Fruit fly (Drosophila melanogaster) whole organism, embryonic: ENCODE measurements around the gene CG44040.

Source experiments
- Atf3 ChIP-seq: fragments of 200-800 bp; sonication (Bioruptor generic); optimal IDR thresholded peaks from 3 replicates; lab custom pipeline; 2016; ENCODE audit warnings: missing biosample characterization, missing genetic modification characterization
- Awh ChIP-seq: fragments of 200-800 bp; sonication (Bioruptor generic); IDR thresholded peaks from 2 replicates; pipeline ENCODE4, ENCODE4 v1.3.6; 2022; ENCODE audit warnings: missing biosample characterization, missing genetic modification characterization
- B-H2 ChIP-seq: fragments of 200-800 bp; sonication (Bioruptor generic); optimal IDR thresholded peaks from 2 replicates; lab custom pipeline; 2018; ENCODE audit warnings: missing biosample characterization, mild to moderate bottlenecking, missing genetic modification characterization
- Bdp1 ChIP-seq: fragments of 200-800 bp; sonication (Bioruptor generic); optimal IDR thresholded peaks from 3 replicates; lab custom pipeline; 2016; ENCODE audit warnings: missing biosample characterization, missing genetic modification characterization
- BtbVII ChIP-seq: fragments of 200-800 bp; sonication (Bioruptor generic); optimal IDR thresholded peaks from 3 replicates; lab custom pipeline; 2017; ENCODE audit warnings: missing biosample characterization, mild to moderate bottlenecking, missing genetic modification characterization
- CG10543 ChIP-seq: fragments of 200-800 bp; sonication (Bioruptor generic); optimal IDR thresholded peaks from 3 replicates; lab custom pipeline; 2017; ENCODE audit warnings: missing biosample characterization, mild to moderate bottlenecking, missing genetic modification characterization, moderate library complexity
- CG10654 ChIP-seq: fragments of 200-800 bp; sonication (Bioruptor generic); optimal IDR thresholded peaks from 2 replicates; lab custom pipeline; 2016; ENCODE audit warnings: missing biosample characterization, missing genetic modification characterization
- CG11085 ChIP-seq: fragments of 200-800 bp; sonication (Bioruptor generic); IDR thresholded peaks from 2 replicates; pipeline ENCODE4 v1.3.6; 2022; ENCODE audit warnings: missing biosample characterization, missing genetic modification characterization
- CG12299 ChIP-seq: fragments of 200-800 bp; sonication (Bioruptor generic); optimal IDR thresholded peaks from 2 replicates; lab custom pipeline; 2018; ENCODE audit warnings: missing biosample characterization, mild to moderate bottlenecking, missing genetic modification characterization
- CG13296 ChIP-seq: fragments of 200-800 bp; sonication (Bioruptor generic); optimal IDR thresholded peaks from 3 replicates; lab custom pipeline; 2018; ENCODE audit warnings: missing biosample characterization, mild to moderate bottlenecking, missing genetic modification characterization
- CG14441 ChIP-seq: fragments of 200-800 bp; sonication (Bioruptor generic); IDR thresholded peaks from 2 replicates; pipeline ENCODE4 v1.3.6; 2022; ENCODE audit warnings: missing biosample characterization, missing genetic modification characterization
- CG15514 ChIP-seq: fragments of 200-800 bp; sonication (Bioruptor generic); optimal IDR thresholded peaks from 3 replicates; lab custom pipeline; 2017; ENCODE audit warnings: missing biosample characterization, missing genetic modification characterization, mild to moderate bottlenecking, moderate library complexity, missing genetic modification reagents
- CG1602 ChIP-seq: fragments of 200-800 bp; sonication (Bioruptor generic); optimal IDR thresholded peaks from 3 replicates; lab custom pipeline; 2016; ENCODE audit warnings: missing biosample characterization, missing genetic modification characterization
- CG16815 ChIP-seq: fragments of 200-800 bp; sonication (Bioruptor generic); optimal IDR thresholded peaks from 3 replicates; lab custom pipeline; 2017; ENCODE audit warnings: missing biosample characterization, mild to moderate bottlenecking, missing genetic modification characterization
- CG17359 ChIP-seq: fragments of 200-800 bp; sonication (Bioruptor generic); optimal IDR thresholded peaks from 3 replicates; lab custom pipeline; 2018; ENCODE audit warnings: missing biosample characterization, mild to moderate bottlenecking, missing genetic modification characterization, moderate library complexity
- CG17385 ChIP-seq: fragments of 200-800 bp; sonication (Bioruptor generic); optimal IDR thresholded peaks from 3 replicates; lab custom pipeline; 2018; ENCODE audit warnings: missing biosample characterization, mild to moderate bottlenecking, missing genetic modification characterization
- CG17612 ChIP-seq: fragments of 200-800 bp; sonication (Bioruptor generic); IDR thresholded peaks from 2 replicates; pipeline ENCODE4 v1.3.6; 2022; ENCODE audit warnings: missing biosample characterization, missing genetic modification characterization
- CG18619 ChIP-seq: fragments of 200-800 bp; sonication (Bioruptor generic); optimal IDR thresholded peaks from 3 replicates; lab custom pipeline; 2017; ENCODE audit warnings: missing biosample characterization, mild to moderate bottlenecking, missing genetic modification characterization
- CG2199 ChIP-seq: fragments of 200-800 bp; sonication (Bioruptor generic); IDR thresholded peaks from 3 replicates; pipeline ENCODE4 v1.3.6; 2022; ENCODE audit warnings: missing biosample characterization, missing genetic modification characterization
- CG2712 ChIP-seq: fragments of 200-800 bp; optimal IDR thresholded peaks from 3 replicates; lab custom pipeline; 2019; ENCODE audit warnings: missing biosample characterization, mild to moderate bottlenecking, missing genetic modification characterization, moderate library complexity
- CG30431 ChIP-seq: fragments of 200-800 bp; sonication (Bioruptor generic); optimal IDR thresholded peaks from 2 replicates; lab custom pipeline; 2017; ENCODE audit warnings: missing biosample characterization, missing genetic modification characterization
- CG34224 ChIP-seq: fragments of 200-800 bp; sonication (Bioruptor generic); IDR thresholded peaks from 3 replicates; pipeline ENCODE4 v1.3.6; 2022; ENCODE audit warnings: missing biosample characterization, missing genetic modification characterization; ENCODE audit not compliant: partially characterized antibody
- CG3995 ChIP-seq: fragments of 200-800 bp; sonication (Bioruptor generic); optimal IDR thresholded peaks from 3 replicates; lab custom pipeline; 2016; ENCODE audit warnings: missing biosample characterization, missing genetic modification characterization
- CG6854 ChIP-seq: fragments of 200-800 bp; sonication (Bioruptor generic); optimal IDR thresholded peaks from 3 replicates; lab custom pipeline; 2017; ENCODE audit warnings: missing biosample characterization, mild to moderate bottlenecking, missing genetic modification characterization
- CG9437 ChIP-seq: fragments of 200-800 bp; sonication (Bioruptor generic); optimal IDR thresholded peaks from 2 replicates; lab custom pipeline; 2018; ENCODE audit warnings: missing biosample characterization, mild to moderate bottlenecking, missing genetic modification characterization
- Dad ChIP-seq: fragments of 200-800 bp; sonication (Bioruptor generic); optimal IDR thresholded peaks from 3 replicates; lab custom pipeline; 2016; ENCODE audit warnings: missing biosample characterization, missing genetic modification characterization
- Drgx ChIP-seq: fragments of 200-800 bp; sonication (Bioruptor generic); IDR thresholded peaks from 2 replicates; pipeline ENCODE4 v1.3.6; 2022; ENCODE audit warnings: missing biosample characterization, missing genetic modification characterization
- Hsf ChIP-seq: fragments of 200-800 bp; sonication (Bioruptor generic); optimal IDR thresholded peaks from 3 replicates; lab custom pipeline; 2016; ENCODE audit warnings: missing biosample characterization, missing genetic modification characterization
- Kr ChIP-seq: fragments of 200-800 bp; sonication (Bioruptor generic); optimal IDR thresholded peaks from 2 replicates; lab custom pipeline; 2017; ENCODE audit warnings: missing biosample characterization, mild to moderate bottlenecking, missing genetic modification characterization
- Lpt ChIP-seq: fragments of >200 bp; optimal IDR thresholded peaks from 2 replicates; lab custom pipeline; 2018; ENCODE audit warnings: missing biosample characterization, missing genetic modification characterization
- NK7.1 ChIP-seq: fragments of 200-800 bp; sonication (Bioruptor generic); optimal IDR thresholded peaks from 3 replicates; lab custom pipeline; 2016; ENCODE audit warnings: missing biosample characterization, missing genetic modification characterization
- Ravus ChIP-seq: fragments of 200-800 bp; sonication (Bioruptor generic); IDR thresholded peaks from 2 replicates; pipeline ENCODE4 v1.3.6; 2022; ENCODE audit warnings: missing biosample characterization, missing genetic modification characterization
- Rfx ChIP-seq: fragments of 200-800 bp; sonication (Bioruptor generic); IDR thresholded peaks from 2 replicates; pipeline ENCODE4 v1.3.6; 2022; ENCODE audit warnings: missing biosample characterization, missing genetic modification characterization
- Side ChIP-seq: fragments of 200-800 bp; sonication (Bioruptor generic); optimal IDR thresholded peaks from 2 replicates; lab custom pipeline; 2016; ENCODE audit warnings: missing biosample characterization, missing genetic modification characterization
- cas ChIP-seq: fragments of 200-800 bp; sonication (Bioruptor generic); IDR thresholded peaks from 2 replicates; pipeline ENCODE4 v1.3.6; 2022; ENCODE audit warnings: missing biosample characterization, missing genetic modification characterization
- caup ChIP-seq: fragments of 200-800 bp; sonication (Bioruptor generic); optimal IDR thresholded peaks from 3 replicates; lab custom pipeline; 2017; ENCODE audit warnings: missing biosample characterization, mild to moderate bottlenecking, missing genetic modification characterization, moderate library complexity; ENCODE audit not compliant: severe bottlenecking
- ewg ChIP-seq: fragments of 200-800 bp; sonication (Bioruptor generic); optimal IDR thresholded peaks from 3 replicates; lab custom pipeline; 2017; ENCODE audit warnings: mild to moderate bottlenecking, missing biosample characterization, missing genetic modification reagents, missing genetic modification characterization
- gro ChIP-seq: fragments of 200-800 bp; sonication (Bioruptor generic); optimal IDR thresholded peaks from 2 replicates; lab custom pipeline; 2016; ENCODE audit warnings: missing biosample characterization, missing genetic modification characterization
- h ChIP-seq: fragments of >200 bp; optimal IDR thresholded peaks from 2 replicates; lab custom pipeline; 2017
- lola ChIP-seq, 3 experiments: fragments of >200 bp in 2 of 3; fragments of 200-800 bp in 1 of 3; sonication (Bioruptor generic) in 1 of 3; optimal IDR thresholded peaks; 2 replicates each; lab custom pipeline; 2017 to 2019; ENCODE audit warnings: missing biosample characterization in 3 of 3, missing genetic modification characterization in 3 of 3, mild to moderate bottlenecking in 1 of 3, moderate library complexity in 1 of 3
- nmo ChIP-seq: fragments of 200-800 bp; sonication (Bioruptor generic); optimal IDR thresholded peaks from 2 replicates; lab custom pipeline; 2018; ENCODE audit warnings: missing biosample characterization, mild to moderate bottlenecking, missing genetic modification characterization, moderate library complexity
- peb ChIP-seq: fragments of 200-800 bp; sonication (Bioruptor generic); IDR thresholded peaks from 2 replicates; pipeline ENCODE4 v1.3.6; 2022; ENCODE audit warnings: missing biosample characterization, missing genetic modification characterization
- pita ChIP-seq: fragments of 200-800 bp; sonication (Bioruptor generic); optimal IDR thresholded peaks from 2 replicates; lab custom pipeline; 2017; ENCODE audit warnings: missing biosample characterization, mild to moderate bottlenecking, missing genetic modification characterization
- pros ChIP-seq: fragments of 200-800 bp; sonication (Bioruptor generic); optimal IDR thresholded peaks from 3 replicates; lab custom pipeline; 2019; ENCODE audit warnings: missing biosample characterization, mild to moderate bottlenecking, missing genetic modification characterization, moderate library complexity
- row ChIP-seq: fragments of 200-800 bp; sonication (Bioruptor generic); IDR thresholded peaks from 3 replicates; pipeline ENCODE4 v1.3.6; 2022; ENCODE audit warnings: missing biosample characterization, missing genetic modification characterization
- slou ChIP-seq: fragments of 200-800 bp; sonication (Bioruptor generic); optimal IDR thresholded peaks from 3 replicates; lab custom pipeline; 2016; ENCODE audit warnings: missing biosample characterization, missing genetic modification characterization
- sqz ChIP-seq: fragments of 200-800 bp; sonication (Bioruptor generic); optimal IDR thresholded peaks from 3 replicates; lab custom pipeline; 2018; ENCODE audit warnings: missing biosample characterization, mild to moderate bottlenecking, missing genetic modification characterization
- stc ChIP-seq: fragments of 200-800 bp; sonication (Bioruptor generic); IDR thresholded peaks from 2 replicates; pipeline ENCODE4 v1.3.6; 2022; ENCODE audit warnings: missing biosample characterization, missing genetic modification characterization
- tio ChIP-seq: fragments of 200-800 bp; sonication (Bioruptor generic); optimal IDR thresholded peaks from 2 replicates; lab custom pipeline; 2017; ENCODE audit warnings: missing biosample characterization, missing genetic modification characterization, inconsistent platforms
- tup ChIP-seq: fragments of 200-800 bp; sonication (Bioruptor generic); optimal IDR thresholded peaks from 2 replicates; lab custom pipeline; 2016; ENCODE audit warnings: missing biosample characterization, mild to moderate bottlenecking, missing genetic modification characterization, moderate library complexity
- unpg ChIP-seq: fragments of 200-800 bp; sonication (Bioruptor generic); optimal IDR thresholded peaks from 3 replicates; lab custom pipeline; 2018; ENCODE audit warnings: missing biosample characterization, mild to moderate bottlenecking, missing genetic modification characterization, moderate library complexity

The CG44040 gene

DNA sequence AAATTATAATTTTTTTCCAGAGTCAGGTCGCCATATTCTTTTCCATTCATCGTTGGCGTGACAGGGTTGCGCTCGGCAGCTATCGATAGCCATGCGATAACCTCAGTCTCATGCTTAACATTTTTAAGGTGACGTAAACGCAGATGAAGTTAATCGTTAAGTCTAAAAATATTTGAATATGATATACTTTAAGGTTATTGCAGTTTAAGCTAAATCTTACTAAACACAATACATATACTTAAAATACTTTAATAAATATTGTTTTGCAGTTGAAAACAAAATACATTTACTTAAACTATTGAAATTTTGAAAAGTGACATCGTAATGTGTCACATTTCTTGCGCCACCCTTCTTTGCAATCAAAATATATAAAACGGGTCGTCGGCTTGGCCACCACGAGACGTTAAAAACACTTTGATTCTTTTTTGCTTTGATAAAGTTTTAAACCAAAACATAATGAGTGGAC lies 45.0 kb upstream of the CG44040 start, which contains the start of the genes Cp190 and CG4338 (continued):
- peak; percentile 92 for TF ChIP-seq CG11085 (GFP tag; lab: Robert Waterston, UW)
- peak; percentile 91 for TF ChIP-seq slou (GFP tag; lab: Kevin White, UChicago)
- TF ChIP-seq gro, result peak; percentile 87
- peak; percentile 97 for TF ChIP-seq CG10654 (GFP tag; lab: Kevin White, UChicago)
- TF ChIP-seq CG6854 (GFP tag; lab: Kevin White, UChicago), result peak; percentile 95
- peak; percentile 89 for TF ChIP-seq Ravus (GFP tag; lab: Robert Waterston, UW)
- TF ChIP-seq NK7.1 (GFP tag; lab: Kevin White, UChicago), result peak; percentile 86
- TF ChIP-seq lola (GFP tag; optimal IDR thresholded peaks at IDR 0.05; lab: Kevin White, UChicago), result peak in 1 of 3 experiments; percentile 99
- no peak for TF ChIP-seq tio (GFP tag; lab: Kevin White, UChicago)
- peak; percentile 97 for TF ChIP-seq caup (GFP tag; lab: Kevin White, UChicago)
- peak; percentile 87 for TF ChIP-seq Dad (GFP tag; lab: Kevin White, UChicago)
- peak; percentile 94 for TF ChIP-seq ewg (GFP tag; lab: Kevin White, UChicago)
- peak; percentile 88 for TF ChIP-seq cas (GFP tag; lab: Robert Waterston, UW)
- no peak for TF ChIP-seq h (lab: Kevin White, UChicago)
- TF ChIP-seq CG2199 (GFP tag; lab: Robert Waterston, UW), result peak; percentile 89; the same call in 2 of the 3 replicates
- peak; percentile 97 for TF ChIP-seq Rfx (GFP tag; lab: Robert Waterston, UW)
- peak; percentile 95 for TF ChIP-seq Drgx (GFP tag; lab: Robert Waterston, UW)
- peak; percentile 84 for TF ChIP-seq CG3995 (GFP tag; lab: Kevin White, UChicago)
- peak; percentile 98 for TF ChIP-seq CG18619 (GFP tag; lab: Kevin White, UChicago)
- peak; percentile 96 for TF ChIP-seq stc (GFP tag; lab: Robert Waterston, UW)
- TF ChIP-seq unpg (GFP tag; lab: Kevin White, UChicago), result peak; percentile 99
- peak; percentile 95 for TF ChIP-seq CG14441 (GFP tag; lab: Robert Waterston, UW)
- TF ChIP-seq pita (GFP tag; lab: Kevin White, UChicago), result no peak
- TF ChIP-seq CG17359, result peak; percentile 98
- TF ChIP-seq CG15514, result peak; percentile 93
- TF ChIP-seq Hsf (GFP tag; lab: Kevin White, UChicago), result peak; percentile 96
- TF ChIP-seq Awh, result peak; percentile 94
- TF ChIP-seq Side (GFP tag; lab: Kevin White, UChicago), result peak; percentile 81
- TF ChIP-seq CG30431 (GFP tag; lab: Kevin White, UChicago), result peak; percentile 95
- peak; percentile 98 for TF ChIP-seq CG1602
- TF ChIP-seq row, result peak; percentile 98
- TF ChIP-seq Bdp1 (GFP tag; lab: Kevin White, UChicago), result peak; percentile 87
- peak; percentile 91 for TF ChIP-seq CG17612 (GFP tag; lab: Robert Waterston, UW)
- TF ChIP-seq CG2712 (tag; lab: Kevin White, UChicago), result peak; percentile 99
- TF ChIP-seq CG10543 (GFP tag; lab: Kevin White, UChicago), result peak; percentile 99
- peak; percentile 99 for TF ChIP-seq B-H2 (GFP tag; lab: Kevin White, UChicago)
- peak; percentile 99 for TF ChIP-seq CG12299 (tag; lab: Kevin White, UChicago)
- peak; percentile 84 for TF ChIP-seq Atf3
- peak; percentile 99 for TF ChIP-seq CG13296 (GFP tag; lab: Kevin White, UChicago)
- peak; percentile 19 for TF ChIP-seq Kr (GFP tag; lab: Kevin White, UChicago)
- TF ChIP-seq tup, result peak; percentile 91
- peak; percentile 97 for TF ChIP-seq CG16815
- TF ChIP-seq Lpt (GFP tag; lab: Kevin White, UChicago), result no peak
- TF ChIP-seq pros (GFP tag; lab: Kevin White, UChicago), result peak; percentile 88
- peak; percentile 96 for TF ChIP-seq CG9437 (GFP tag; lab: Kevin White, UChicago)
- TF ChIP-seq CG34224 (GFP tag; lab: Robert Waterston, UW), result peak; percentile 37; the same call in 2 of the 3 replicates
- peak; percentile 99 for TF ChIP-seq nmo (GFP tag; lab: Kevin White, UChicago)
- peak; percentile 97 for TF ChIP-seq CG17385 (GFP tag; lab: Kevin White, UChicago)
- peak; percentile 99 for TF ChIP-seq sqz
- peak; percentile 97 for TF ChIP-seq BtbVII
- peak; percentile 93 for TF ChIP-seq peb
